Fruit fly (Drosophila melanogaster) whole organism, wandering third instar larva: ENCODE results near the gene CG13311.

Experiments
- Abd-B ChIP-seq: fragments of >200 bp; optimal IDR thresholded peaks from 2 replicates; lab custom pipeline; 2017; ENCODE audit warnings: missing biosample characterization, missing genetic modification characterization
- Dfd ChIP-seq: fragments of >200 bp; optimal IDR thresholded peaks from 2 replicates; lab custom pipeline; 2017; ENCODE audit warnings: missing biosample characterization, missing genetic modification characterization
- Dif ChIP-seq: fragments of 200-275, 200-300 bp; sonication (Bioruptor generic); optimal IDR thresholded peaks from 2 replicates; lab custom pipeline; 2018; ENCODE audit warnings: missing biosample characterization, missing genetic modification characterization; ENCODE audit not compliant: partially characterized antibody
- GATAd ChIP-seq: sonication (Bioruptor generic); optimal IDR thresholded peaks from 2 replicates; lab custom pipeline; 2016; ENCODE audit warnings: missing biosample characterization, missing genetic modification characterization
- HLH106 ChIP-seq: fragments of 200-800 bp; optimal IDR thresholded peaks from 3 replicates; lab custom pipeline; 2019; ENCODE audit warnings: missing biosample characterization, mild to moderate bottlenecking, missing genetic modification characterization, moderate library complexity
- Hnf4 ChIP-seq: fragments of 200-800 bp; sonication (Bioruptor generic); optimal IDR thresholded peaks from 2 replicates; lab custom pipeline; 2016; ENCODE audit warnings: missing biosample characterization, mild to moderate bottlenecking, missing genetic modification characterization
- Hr83 ChIP-seq: fragments of 200-300 bp; sonication (Bioruptor generic); optimal IDR thresholded peaks from 2 replicates; lab custom pipeline; 2016; ENCODE audit warnings: missing biosample characterization, mild to moderate bottlenecking, missing genetic modification characterization, moderate library complexity; ENCODE audit not compliant: poor library complexity, severe bottlenecking
- Jra ChIP-seq: sonication (Bioruptor generic); optimal IDR thresholded peaks from 2 replicates; lab custom pipeline; 2016; ENCODE audit warnings: missing biosample characterization, missing genetic modification characterization
- Mio ChIP-seq: sonication (Bioruptor generic); optimal IDR thresholded peaks from 2 replicates; lab custom pipeline; 2016; ENCODE audit warnings: missing biosample characterization, missing genetic modification characterization
- Myc ChIP-seq: fragments of >200 bp; optimal IDR thresholded peaks from 2 replicates; lab custom pipeline; 2017
- N ChIP-seq: fragments of >200 bp; optimal IDR thresholded peaks from 2 replicates; lab custom pipeline; 2018; ENCODE audit warnings: missing biosample characterization, missing external identifiers, missing genetic modification characterization
- OdsH ChIP-seq: fragments of 200-800 bp; sonication (Bioruptor generic); optimal IDR thresholded peaks from 2 replicates; lab custom pipeline; 2016; ENCODE audit warnings: missing biosample characterization, mild to moderate bottlenecking, missing genetic modification characterization
- Rel ChIP-seq, 2 experiments: fragments of 200-800 bp; sonication (Bioruptor generic) in 1 of 2; optimal IDR thresholded peaks; 2 replicates in 1 of 2; 3 replicates in 1 of 2; lab custom pipeline; 2016 to 2019; ENCODE audit warnings: mild to moderate bottlenecking in 2 of 2, missing biosample characterization in 2 of 2, missing genetic modification characterization in 2 of 2, moderate library complexity in 1 of 2
- Vsx2 ChIP-seq: fragments of 200-300, 225-300 bp; sonication (Bioruptor generic); optimal IDR thresholded peaks from 2 replicates; lab custom pipeline; 2018; ENCODE audit warnings: missing biosample characterization, missing genetic modification characterization; ENCODE audit not compliant: partially characterized antibody
- br ChIP-seq: fragments of 200-800 bp; sonication (Bioruptor generic); optimal IDR thresholded peaks from 2 replicates; lab custom pipeline; 2016; ENCODE audit warnings: missing biosample characterization, missing genetic modification characterization
- dl ChIP-seq, 2 experiments: fragments of 175-275, 200-275 bp in 1 of 2; fragments of 200-275 bp in 1 of 2; sonication (Bioruptor generic); optimal IDR thresholded peaks; lab custom pipeline; 2018; ENCODE audit warnings: mild to moderate bottlenecking in 2 of 2, missing biosample characterization in 2 of 2, missing genetic modification characterization in 2 of 2, moderate library complexity in 2 of 2; ENCODE audit not compliant: partially characterized antibody in 2 of 2, insufficient read depth in 1 of 2
- dmrt93B ChIP-seq: fragments of 200-800 bp; sonication (Bioruptor generic); optimal IDR thresholded peaks from 2 replicates; lab custom pipeline; 2018; ENCODE audit warnings: missing biosample characterization, mild to moderate bottlenecking, missing genetic modification characterization
- ey ChIP-seq: fragments of 200-800 bp; sonication (Bioruptor generic); optimal IDR thresholded peaks from 2 replicates; lab custom pipeline; 2016; ENCODE audit warnings: missing biosample characterization, missing genetic modification characterization
- h ChIP-seq: fragments of 200-800 bp; sonication (Bioruptor generic); optimal IDR thresholded peaks from 3 replicates; lab custom pipeline; 2016; ENCODE audit warnings: missing biosample characterization, mild to moderate bottlenecking, missing genetic modification characterization
- jim ChIP-seq: fragments of 175-275, 200-325 bp; sonication (Bioruptor generic); optimal IDR thresholded peaks from 2 replicates; lab custom pipeline; 2016; ENCODE audit warnings: missing biosample characterization, mild to moderate bottlenecking, missing genetic modification characterization
- lola ChIP-seq: fragments of >200 bp; optimal IDR thresholded peaks from 2 replicates; lab custom pipeline; 2017; ENCODE audit warnings: missing biosample characterization, missing genetic modification characterization
- pan ChIP-seq: fragments of >200 bp; optimal IDR thresholded peaks from 2 replicates; lab custom pipeline; 2017
- psq ChIP-seq: fragments of 200-800 bp; sonication (Bioruptor generic); optimal IDR thresholded peaks from 3 replicates; lab custom pipeline; 2017; ENCODE audit warnings: missing biosample characterization, mild to moderate bottlenecking, missing genetic modification characterization, moderate library complexity
- rgr ChIP-seq: fragments of 200-800 bp; sonication (Bioruptor generic); optimal IDR thresholded peaks from 3 replicates; lab custom pipeline; 2016; ENCODE audit warnings: missing biosample characterization, mild to moderate bottlenecking, missing genetic modification characterization
- sage ChIP-seq: fragments of 200-800 bp; sonication (Bioruptor generic); optimal IDR thresholded peaks from 2 replicates; lab custom pipeline; 2016; ENCODE audit warnings: missing biosample characterization, mild to moderate bottlenecking, missing genetic modification characterization
- sv ChIP-seq: fragments of 200-800 bp; sonication (Bioruptor generic); optimal IDR thresholded peaks from 3 replicates; lab custom pipeline; 2016; ENCODE audit warnings: missing biosample characterization, missing genetic modification characterization
- usp ChIP-seq: fragments of >200 bp; optimal IDR thresholded peaks from 2 replicates; lab custom pipeline; 2017; ENCODE audit warnings: missing biosample characterization, missing genetic modification characterization
- woc ChIP-seq: sonication (Bioruptor generic); optimal IDR thresholded peaks from 2 replicates; lab custom pipeline; 2016; ENCODE audit warnings: missing biosample characterization, mild to moderate bottlenecking, missing genetic modification characterization

Gene CG13311

DNA sequence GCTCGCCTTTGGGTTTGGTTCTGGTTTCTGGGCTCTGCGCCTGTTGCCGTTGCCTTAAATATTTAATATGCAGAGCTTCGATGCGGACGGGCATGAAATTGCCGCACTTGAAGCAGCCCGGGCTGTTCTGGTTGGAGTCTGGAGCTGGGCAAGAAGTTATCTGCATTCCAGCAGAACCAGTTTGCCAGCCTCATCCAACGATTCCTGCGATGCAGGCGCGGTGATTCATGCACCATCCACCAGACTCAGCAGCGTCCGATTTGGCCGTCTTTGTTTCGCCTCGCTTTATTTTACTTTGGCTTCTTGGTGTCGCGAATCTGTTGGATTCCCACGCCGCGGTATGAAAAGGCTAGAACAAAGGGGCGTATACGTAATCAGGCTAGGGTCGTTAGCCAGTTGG, 17.5 kb upstream of the CG13311 start:
- TF ChIP-seq Hnf4 (GFP tag; lab: Kevin White, UChicago) (no peak), dmrt93B (GFP tag; lab: Kevin White, UChicago) (no peak), Jra (GFP tag; lab: Kevin White, UChicago) (peak; percentile 60), Mio (GFP tag; lab: Kevin White, UChicago) (no peak), pan (lab: Kevin White, UChicago) (no peak), lola (GFP tag; lab: Kevin White, UChicago) (no peak), Dif (GFP tag; lab: Kevin White, UChicago) (peak; percentile 34), usp (GFP tag; lab: Kevin White, UChicago) (no peak), OdsH (GFP tag; lab: Kevin White, UChicago) (no peak), psq (GFP tag; lab: Kevin White, UChicago) (peak; percentile 9), sv (GFP tag; lab: Kevin White, UChicago) (no peak), Abd-B (no peak)
- TF ChIP-seq, all 38 proteins: peak for 3

DNA sequence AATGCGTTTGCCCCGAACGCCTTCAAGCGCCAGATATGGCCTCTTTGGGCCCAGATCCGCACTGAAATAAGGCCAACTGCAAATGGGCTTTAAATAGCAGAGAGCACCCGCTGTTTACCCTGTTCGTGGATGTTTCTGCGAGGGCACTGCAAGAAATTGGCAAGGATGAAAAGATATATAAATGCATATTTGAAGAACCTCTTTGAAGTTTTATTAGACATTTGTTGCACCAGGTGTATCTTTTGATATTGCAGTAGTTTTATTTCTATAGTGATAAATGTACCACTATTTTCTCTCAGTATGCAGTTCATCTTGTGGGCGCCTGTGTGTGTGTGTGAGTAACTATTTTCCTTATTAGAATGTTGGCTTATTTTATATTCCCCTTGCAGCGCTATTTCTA, 11.5 kb upstream of the CG13311 start:
- TF ChIP-seq GATAd (GFP tag; lab: Kevin White, UChicago): no peak
- TF ChIP-seq pan (lab: Kevin White, UChicago): no peak
- no peak for TF ChIP-seq dmrt93B (GFP tag; lab: Kevin White, UChicago)
- no peak for TF ChIP-seq rgr (GFP tag; lab: Kevin White, UChicago)
- TF ChIP-seq ey (GFP tag; lab: Kevin White, UChicago): peak; percentile 12

DNA sequence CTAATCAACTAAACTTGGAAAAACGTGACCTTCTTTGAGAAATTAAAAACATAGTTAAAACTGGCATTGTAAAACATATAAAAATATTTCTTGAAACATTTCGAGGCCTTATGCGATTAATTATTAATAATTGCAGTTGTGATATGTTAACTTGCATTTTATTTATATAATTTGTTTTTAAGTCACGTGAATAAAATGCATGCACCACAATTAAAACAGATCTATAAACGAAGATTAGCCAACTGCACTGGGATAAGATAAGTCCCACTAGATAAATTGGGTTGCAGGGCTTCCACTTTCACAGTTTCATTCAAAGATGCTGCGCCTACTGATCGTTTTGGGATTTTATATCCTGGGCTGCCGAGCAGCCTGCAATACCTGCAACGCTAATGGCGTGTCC, 8.1 kb upstream of the CG13311 start, which contains the start of gene CG13309:
Gene CG13309 (plus strand): TSS at position 301 of the 400 bp plus-strand sequence.
- no peak for TF ChIP-seq N

DNA sequence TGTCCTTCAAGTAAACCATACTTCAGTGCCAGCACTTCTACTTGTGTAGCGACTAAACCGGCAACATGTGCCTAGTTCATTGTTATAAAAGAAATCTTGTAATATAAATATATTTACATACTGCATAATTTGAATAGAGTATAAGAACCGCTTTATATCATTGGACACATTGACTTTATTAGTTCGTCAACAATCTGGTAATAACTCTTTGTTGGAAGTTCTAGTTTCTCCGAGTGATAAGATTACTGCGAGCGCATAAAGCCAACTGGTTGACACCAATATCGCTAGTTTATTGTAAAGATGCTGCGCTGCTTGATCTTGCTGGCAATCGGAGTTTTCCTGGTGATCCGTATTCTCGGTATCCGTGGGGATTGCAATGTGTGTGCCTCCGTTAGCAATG, 6.3 kb upstream of the CG13311 start, which contains the start of gene CG13308:
Gene CG13308 (plus strand): TSS at position 301 of the 400 bp plus-strand sequence.
- no peak for TF ChIP-seq HLH106 (tag; lab: Kevin White, UChicago)
- TF ChIP-seq Rel (GFP tag; optimal IDR thresholded peaks at IDR 0.05; lab: Kevin White, UChicago): no peak
- TF ChIP-seq Rel (tag; optimal IDR thresholded peaks at IDR 0.05; lab: Kevin White, UChicago): no peak
- TF ChIP-seq GATAd (GFP tag; lab: Kevin White, UChicago): no peak
- TF ChIP-seq dmrt93B (GFP tag; lab: Kevin White, UChicago): no peak
- no peak for TF ChIP-seq Dfd
- TF ChIP-seq Hnf4 (GFP tag; lab: Kevin White, UChicago): no peak
- TF ChIP-seq br (GFP tag; lab: Kevin White, UChicago): no peak
- no peak for TF ChIP-seq Myc (lab: Kevin White, UChicago)
- no peak for TF ChIP-seq woc
- TF ChIP-seq jim: no peak
- TF ChIP-seq h (GFP tag; lab: Kevin White, UChicago): no peak
- TF ChIP-seq usp (GFP tag; lab: Kevin White, UChicago): no peak
- no peak for TF ChIP-seq pan (lab: Kevin White, UChicago)
- no peak for TF ChIP-seq Abd-B
- no peak for TF ChIP-seq Jra (GFP tag; lab: Kevin White, UChicago)
- no peak for TF ChIP-seq ey (GFP tag; lab: Kevin White, UChicago)

DNA sequence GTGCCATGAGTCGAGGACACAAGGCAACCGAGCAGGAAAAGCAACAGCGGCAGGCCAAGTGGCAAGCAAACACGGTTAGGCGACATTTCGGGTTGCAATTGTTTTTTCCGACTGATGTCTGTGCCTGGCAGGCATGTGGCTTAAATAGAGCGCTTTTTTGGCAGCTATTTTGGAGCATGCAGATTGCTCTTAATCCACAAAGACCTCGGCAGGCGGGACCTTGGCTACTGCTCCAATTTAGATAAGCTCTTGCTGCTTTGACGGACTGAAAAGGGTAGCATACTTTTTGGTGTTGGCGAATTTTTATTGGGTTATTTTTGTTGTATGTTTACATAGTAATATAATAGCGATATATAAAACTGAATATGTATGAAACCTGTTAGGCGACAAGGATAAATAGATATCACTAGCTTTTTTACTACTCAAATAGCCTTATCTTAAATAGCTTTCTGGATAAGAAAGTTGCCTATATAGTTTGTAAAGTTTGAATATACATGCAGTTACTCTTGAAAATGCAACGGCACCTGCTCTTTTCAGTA, 5.2 kb upstream of the CG13311 start, which contains the start of the genes CG13312 and CG32024:
Gene CG13312 (minus strand): TSS at position 101 of the 539 bp plus-strand sequence.
Gene CG32024 (plus strand): TSS at position 489 of the 539 bp plus-strand sequence.
- TF ChIP-seq sage (no peak), br (GFP tag; lab: Kevin White, UChicago) (no peak), Vsx2 (GFP tag; lab: Kevin White, UChicago) (no peak)

DNA sequence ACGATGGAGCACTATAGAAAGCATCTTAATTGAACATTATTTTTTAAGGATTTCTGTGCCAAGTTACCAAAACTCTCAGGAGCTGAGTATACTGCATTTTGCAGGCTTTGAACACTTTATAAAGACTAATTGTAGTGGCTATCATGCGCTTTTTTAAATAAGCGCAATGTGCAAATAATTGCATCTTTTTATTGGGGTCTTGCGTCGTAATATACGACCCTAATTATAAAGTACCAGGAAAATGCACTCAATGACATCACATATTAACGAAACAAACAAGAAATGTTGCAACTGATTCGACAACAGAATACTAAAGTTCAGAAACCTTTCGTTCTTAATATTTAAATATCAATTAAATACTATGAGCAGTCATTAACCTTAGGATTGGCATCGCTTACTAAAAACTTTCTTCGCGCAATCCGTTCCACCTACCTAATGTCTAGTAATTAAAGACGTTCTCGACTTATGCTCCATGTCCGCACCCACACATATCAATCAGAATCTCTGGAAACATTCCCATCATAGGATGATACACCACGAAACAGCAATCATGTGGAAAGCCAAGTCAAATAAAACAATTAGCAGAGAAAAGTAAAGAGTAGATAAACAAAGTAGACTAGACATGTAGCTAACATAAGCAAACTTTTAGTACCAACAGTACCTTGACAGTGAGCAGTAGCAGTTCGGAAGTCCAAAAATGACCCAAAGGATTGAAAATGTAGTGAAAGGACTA, 2.3 kb upstream of the CG13311 start, which contains the start of the genes CG32023 and CG34427:
Gene CG32023 (minus strand): TSS at position 101 of the 733 bp plus-strand sequence.
Gene CG34427 (plus strand): TSS at position 683 of the 733 bp plus-strand sequence.
- no peak for TF ChIP-seq dl (GFP tag; optimal IDR thresholded peaks at IDR 0.05; lab: Kevin White, UChicago; ENCODE audit: insufficient read depth in 1 of 2, partially characterized antibody in 2 of 2)
- TF ChIP-seq usp (GFP tag; lab: Kevin White, UChicago): no peak
- TF ChIP-seq sage: no peak
- no peak for TF ChIP-seq Hr83
- TF ChIP-seq ey (GFP tag; lab: Kevin White, UChicago): no peak
